Worm (Caenorhabditis elegans): ENCODE results near the gene ZK550.2.

DNA sequence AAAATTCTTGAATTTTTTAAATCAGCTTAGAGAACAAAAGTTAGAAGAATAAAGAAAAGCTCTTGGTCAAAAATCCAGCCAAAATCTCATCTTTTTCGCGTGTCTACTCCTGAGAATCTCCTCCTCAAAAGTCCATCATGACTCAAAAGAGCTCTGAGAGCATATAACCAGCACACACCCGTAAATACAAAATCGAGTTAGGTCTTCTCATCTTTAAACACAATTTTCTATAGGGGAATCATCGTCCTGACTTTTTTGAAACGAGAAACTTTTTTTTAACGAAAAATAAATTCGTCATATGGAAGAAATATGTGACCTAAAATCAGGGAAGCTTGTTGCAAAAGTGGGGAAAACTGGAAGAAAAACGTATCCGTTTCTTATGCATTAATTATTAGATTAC is 11.9 kb upstream of the ZK550.2 start:
- no peak for TF ChIP-seq ama-1 (optimal IDR thresholded peaks at IDR 0.05)
- no peak for TF ChIP-seq ceh-36 (tag; optimal IDR thresholded peaks at IDR 0.05)
- no peak for TF ChIP-seq tbx-11 (GFP tag; IDR thresholded peaks at IDR 0.05)
- TF ChIP-seq hnd-1 (tag; optimal IDR thresholded peaks at IDR 0.05) = no peak
- TF ChIP-seq aly-1 (tag; optimal IDR thresholded peaks at IDR 0.05) = no peak
